Worm (Caenorhabditis elegans): ENCODE results near the gene nas-21.

ce11 chrV:11500980-11501379, 28.6 kb downstream of the nas-21 start:
- no peak for TF ChIP-seq sox-4 (tag; optimal IDR thresholded peaks at IDR 0.05)
- no peak for TF ChIP-seq pha-4 (tag; optimal IDR thresholded peaks at IDR 0.05)
- TF ChIP-seq ceh-18 (tag; optimal IDR thresholded peaks at IDR 0.05), result no peak
